Worm (Caenorhabditis elegans) whole organism, midembryonic: ENCODE results near the gene nhr-150.

ENCODE experiments used
- T22C8.4 ChIP-seq: fragments of 200-800 bp; sonication (Bioruptor generic); IDR thresholded peaks from 2 replicates; pipeline ENCODE4 v1.3.6; 2022; ENCODE audit warnings: missing genetic modification characterization, missing compliant biosample characterization
- flt-1 ChIP-seq: fragments of 200-800 bp; sonication (Bioruptor generic); IDR thresholded peaks from 2 replicates; pipeline ENCODE4 v1.3.6; 2022; ENCODE audit warnings: missing genetic modification characterization, missing compliant biosample characterization
- klf-2 ChIP-seq: fragments of 200-800 bp; sonication (Bioruptor generic); conservative IDR thresholded peaks from 2 replicates; pipeline ENCODE4 v1.3.6; 2022; ENCODE audit warnings: missing genetic modification reagents, missing genetic modification characterization, missing compliant biosample characterization
- ztf-23 ChIP-seq: fragments of 200-800 bp; sonication (Bioruptor generic); IDR thresholded peaks from 2 replicates; pipeline ENCODE4 v1.3.6; 2022; ENCODE audit warnings: missing genetic modification reagents, missing genetic modification characterization, missing compliant biosample characterization
- ztf-29 ChIP-seq: fragments of 200-800 bp; sonication (Bioruptor generic); IDR thresholded peaks from 2 replicates; pipeline ENCODE4 v1.3.6; 2022; ENCODE audit warnings: missing genetic modification reagents, missing genetic modification characterization, missing compliant biosample characterization

ce11 chrV:15479107-15479506 is 2.2 kb downstream of the nhr-150 start:
- no peak for TF ChIP-seq ztf-23 (GFP tag; lab: Robert Waterston, UW)
- no peak for TF ChIP-seq klf-2 (GFP tag; lab: Robert Waterston, UW)
- no peak for TF ChIP-seq flt-1 (GFP tag; lab: Robert Waterston, UW)
- TF ChIP-seq T22C8.4: no peak
- no peak for TF ChIP-seq ztf-29 (GFP tag; lab: Robert Waterston, UW)
